Worm (Caenorhabditis elegans) whole organism, L1 larva: ENCODE measurements around the gene F02D8.1.

Experiments
- C16A3.4 ChIP-seq: fragments of 150-350 bp; optimal IDR thresholded peaks from 2 replicates; lab custom pipeline; 2014; ENCODE audit warnings: missing biosample characterization, missing genetic modification characterization
- C34B4.2 ChIP-seq: sonication (generic microtip); optimal IDR thresholded peaks from 2 replicates; lab custom pipeline; 2017; ENCODE audit warnings: mild to moderate bottlenecking, missing genetic modification characterization, missing compliant biosample characterization
- Y116A8C.19 ChIP-seq: sonication (generic microtip); optimal IDR thresholded peaks from 2 replicates; lab custom pipeline; 2016; ENCODE audit warnings: missing compliant biosample characterization, missing genetic modification characterization, borderline replicate concordance
- aha-1 ChIP-seq: fragments of 150-350 bp; optimal IDR thresholded peaks from 2 replicates; lab custom pipeline; 2014; ENCODE audit warnings: missing biosample characterization, missing genetic modification characterization
- alr-1 ChIP-seq: fragments of 200-800 bp; sonication (Bioruptor generic); optimal IDR thresholded peaks from 2 replicates; lab custom pipeline; 2018; ENCODE audit warnings: borderline replicate concordance, mild to moderate bottlenecking, missing genetic modification characterization, missing compliant biosample characterization
- ama-1 ChIP-seq: fragments of 150-350 bp; optimal IDR thresholded peaks from 2 replicates; lab custom pipeline; 2014
- blmp-1 ChIP-seq: fragments of 150-350 bp; optimal IDR thresholded peaks from 2 replicates; lab custom pipeline; 2014; ENCODE audit warnings: missing biosample characterization, missing genetic modification characterization
- ceh-63 ChIP-seq: fragments of 200-800 bp; sonication (Bioruptor generic); optimal IDR thresholded peaks from 2 replicates; lab custom pipeline; 2018; ENCODE audit warnings: mild to moderate bottlenecking, missing genetic modification characterization, missing compliant biosample characterization
- ceh-82 ChIP-seq, 3 experiments: fragments of 150-350 bp in 1 of 3; sonication (generic microtip) in 2 of 3; optimal IDR thresholded peaks; 2 replicates each; lab custom pipeline; 2014 to 2017; ENCODE audit warnings: missing biosample characterization in 3 of 3, missing genetic modification characterization in 3 of 3
- dpl-1 ChIP-seq, 3 experiments: fragments of 150-350 bp in 2 of 3; sonication (generic microtip) in 1 of 3; optimal IDR thresholded peaks; 2 replicates each; lab custom pipeline; 2014 to 2017; ENCODE audit warnings: missing biosample characterization in 3 of 3, missing genetic modification characterization in 3 of 3, missing genetic modification reagents in 3 of 3
- efl-1 ChIP-seq, 4 experiments: fragments of 150-350 bp; optimal IDR thresholded peaks in 3 of 4; peaks in 1 of 4; 1 replicate in 1 of 4; 2 replicates in 3 of 4; lab custom pipeline; 2014; ENCODE audit warnings: missing biosample characterization in 2 of 4, missing genetic modification characterization in 2 of 4, missing genetic modification reagents in 2 of 4
- efl-3 ChIP-seq: fragments of 200-800 bp; sonication (Bioruptor generic); optimal IDR thresholded peaks from 2 replicates; lab custom pipeline; 2018; ENCODE audit warnings: mild to moderate bottlenecking, missing genetic modification characterization, missing compliant biosample characterization
- egl-27 ChIP-seq, 2 experiments: fragments of 150-350 bp in 1 of 2; sonication (generic microtip); optimal IDR thresholded peaks; 3 replicates each; lab custom pipeline; 2017 to 2018; ENCODE audit warnings: missing biosample characterization in 2 of 2, missing genetic modification characterization in 2 of 2, missing genetic modification reagents in 2 of 2
- ets-5 ChIP-seq: fragments of 200-800 bp; sonication (Bioruptor generic); IDR thresholded peaks from 2 replicates; pipeline ENCODE4 v1.3.6; 2022; ENCODE audit warnings: missing genetic modification characterization, missing compliant biosample characterization
- fkh-8 ChIP-seq: sonication (generic microtip); optimal IDR thresholded peaks from 2 replicates; lab custom pipeline; 2016; ENCODE audit warnings: mild to moderate bottlenecking, missing genetic modification characterization, missing compliant biosample characterization
- grh-1 ChIP-seq: fragments of 200-800 bp; sonication (Bioruptor generic); IDR thresholded peaks from 2 replicates; pipeline ENCODE4 v1.3.6; 2022; ENCODE audit warnings: missing genetic modification reagents, missing genetic modification characterization, missing compliant biosample characterization
- hlh-17 ChIP-seq: fragments of 200-800 bp; sonication (Bioruptor generic); optimal IDR thresholded peaks from 2 replicates; lab custom pipeline; 2018; ENCODE audit warnings: missing genetic modification characterization, mild to moderate bottlenecking, missing compliant biosample characterization, moderate library complexity, borderline replicate concordance
- hlh-4 ChIP-seq: sonication (generic microtip); optimal IDR thresholded peaks from 2 replicates; lab custom pipeline; 2016; ENCODE audit warnings: mild to moderate bottlenecking, missing genetic modification characterization, missing compliant biosample characterization
- isw-1 ChIP-seq: fragments of 200-800 bp; sonication (Bioruptor generic); IDR thresholded peaks from 2 replicates; pipeline ENCODE4 v1.3.6; 2022; ENCODE audit warnings: missing genetic modification characterization, missing compliant biosample characterization
- jun-1 ChIP-seq: fragments of 150-350 bp; optimal IDR thresholded peaks from 2 replicates; lab custom pipeline; 2014; ENCODE audit warnings: missing biosample characterization, missing genetic modification reagents, missing genetic modification characterization
- lin-39 ChIP-seq: fragments of 150-350 bp; optimal IDR thresholded peaks from 2 replicates; lab custom pipeline; 2014; ENCODE audit warnings: missing biosample characterization, missing genetic modification reagents, missing genetic modification characterization
- nhr-11 ChIP-seq: fragments of 150-350 bp; optimal IDR thresholded peaks from 2 replicates; lab custom pipeline; 2014; ENCODE audit warnings: missing biosample characterization, missing genetic modification characterization
- nhr-12 ChIP-seq: sonication (generic microtip); optimal IDR thresholded peaks from 2 replicates; lab custom pipeline; 2017; ENCODE audit warnings: missing biosample characterization, missing genetic modification characterization
- nhr-47 ChIP-seq: sonication (generic microtip); optimal IDR thresholded peaks from 2 replicates; lab custom pipeline; 2016; ENCODE audit warnings: mild to moderate bottlenecking, missing genetic modification characterization, moderate library complexity, missing compliant biosample characterization
- nhr-77 ChIP-seq: fragments of 150-350 bp; optimal IDR thresholded peaks from 2 replicates; lab custom pipeline; 2014; ENCODE audit warnings: missing biosample characterization, missing genetic modification characterization
- nhr-90 ChIP-seq: sonication (generic microtip); optimal IDR thresholded peaks from 2 replicates; lab custom pipeline; 2016; ENCODE audit warnings: mild to moderate bottlenecking, missing genetic modification characterization, missing compliant biosample characterization; ENCODE audit not compliant: poor library complexity
- pag-3 ChIP-seq: sonication (generic microtip); optimal IDR thresholded peaks from 2 replicates; lab custom pipeline; 2017; ENCODE audit warnings: missing genetic modification characterization, mild to moderate bottlenecking, missing compliant biosample characterization, antibody characterized with exemption, borderline replicate concordance; ENCODE audit not compliant: insufficient read depth
- pqm-1 ChIP-seq: sonication (generic microtip); optimal IDR thresholded peaks from 3 replicates; lab custom pipeline; 2017; ENCODE audit warnings: missing biosample characterization, missing genetic modification characterization
- snu-23 ChIP-seq: sonication (generic microtip); optimal IDR thresholded peaks from 2 replicates; lab custom pipeline; 2016; ENCODE audit warnings: missing genetic modification characterization, missing compliant biosample characterization
- sptf-1 ChIP-seq: fragments of 150-350 bp; optimal IDR thresholded peaks from 2 replicates; lab custom pipeline; 2014; ENCODE audit warnings: missing biosample characterization, missing genetic modification characterization
- tbx-2 ChIP-seq: sonication (generic microtip); optimal IDR thresholded peaks from 2 replicates; lab custom pipeline; 2016; ENCODE audit warnings: missing genetic modification characterization, missing compliant biosample characterization
- tlp-1 ChIP-seq: fragments of 150-350 bp; optimal IDR thresholded peaks from 2 replicates; lab custom pipeline; 2014; ENCODE audit warnings: missing biosample characterization, missing genetic modification characterization
- unc-86 ChIP-seq: sonication (generic microtip); optimal IDR thresholded peaks from 2 replicates; lab custom pipeline; 2016; ENCODE audit warnings: missing genetic modification characterization, missing compliant biosample characterization
- vab-15 ChIP-seq: sonication (generic microtip); optimal IDR thresholded peaks from 2 replicates; lab custom pipeline; 2017; ENCODE audit warnings: missing genotype, mild to moderate bottlenecking, missing genetic modification characterization, missing compliant biosample characterization
- zip-4 ChIP-seq: fragments of 200-800 bp; sonication (Bioruptor generic); optimal IDR thresholded peaks from 2 replicates; lab custom pipeline; 2018; ENCODE audit warnings: mild to moderate bottlenecking, missing genetic modification characterization, moderate library complexity, missing compliant biosample characterization
- ztf-11 ChIP-seq, 2 experiments: sonication (generic microtip); optimal IDR thresholded peaks; 2 replicates each; lab custom pipeline; 2016 to 2017; ENCODE audit warnings: missing genetic modification characterization in 2 of 2, missing biosample characterization in 1 of 2, missing compliant biosample characterization in 1 of 2
- ztf-4 ChIP-seq: fragments of 150-350 bp; optimal IDR thresholded peaks from 2 replicates; lab custom pipeline; 2014; ENCODE audit warnings: missing biosample characterization, missing genetic modification characterization

F02D8.1 gene

DNA sequence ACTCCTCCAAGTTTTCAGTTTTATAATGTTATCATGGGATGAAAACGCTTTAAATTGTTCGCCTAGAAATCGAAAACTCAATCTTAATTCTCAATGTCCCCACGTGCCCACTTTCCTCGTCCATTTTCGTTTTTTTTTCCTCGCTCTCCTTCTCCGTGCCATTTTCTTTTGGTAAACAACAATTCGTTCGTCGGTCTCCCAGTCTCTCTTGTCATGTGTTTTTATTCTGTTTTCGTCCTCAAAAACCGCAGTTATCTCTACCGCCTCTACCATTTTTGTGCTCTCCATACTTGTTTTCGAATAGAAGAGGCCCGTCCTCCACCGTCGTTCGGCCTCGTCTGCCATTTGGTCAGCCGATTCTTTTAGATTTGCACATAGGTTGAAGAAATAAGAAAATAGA is 29.9 kb downstream of the F02D8.1 start (continued):
- no peak for TF ChIP-seq efl-3 (GFP tag; lab: Kevin White, UChicago)
- no peak for TF ChIP-seq ztf-4 (tag; lab: Kevin White, UChicago)
- TF ChIP-seq nhr-47: no peak
- TF ChIP-seq dpl-1 (GFP tag; optimal IDR thresholded peaks at IDR 0.05; lab: Kevin White, UChicago): peak; percentile 6 to 15 (median 6)
- TF ChIP-seq hlh-17: no peak
- TF ChIP-seq ama-1 (lab: Kevin White, UChicago): peak; percentile 36
- no peak for TF ChIP-seq alr-1 (tag; lab: Kevin White, UChicago)
- TF ChIP-seq grh-1 (GFP tag; lab: Robert Waterston, UW): no peak
- no peak for TF ChIP-seq nhr-12 (tag; lab: Kevin White, UChicago)

DNA sequence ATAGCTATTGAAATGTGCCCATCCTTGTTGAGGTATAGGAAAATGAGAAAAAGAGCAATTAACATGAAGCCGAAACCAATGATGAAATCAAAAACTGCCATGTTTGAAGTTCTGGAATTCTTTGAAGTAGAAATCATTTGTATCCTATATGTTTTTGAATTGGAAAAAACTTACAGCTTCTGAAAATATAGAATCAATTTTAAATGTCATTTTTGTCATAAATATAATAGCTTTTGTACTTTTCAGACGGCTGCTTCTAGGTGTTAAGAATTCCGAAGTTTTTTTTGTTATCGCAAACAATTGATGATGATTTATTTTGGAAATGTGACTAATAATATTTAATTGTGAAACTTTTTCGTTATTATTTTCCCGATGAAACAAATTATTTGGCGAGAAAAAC is 31.5 kb downstream of the F02D8.1 start, which contains the start of gene C30G7.4:
C30G7.4 (minus strand) TSS at position 101 of the 400 bp plus-strand sequence.
- no peak for TF ChIP-seq vab-15 (tag; lab: Kevin White, UChicago)
- no peak for TF ChIP-seq nhr-11 (tag; lab: Kevin White, UChicago)
- no peak for TF ChIP-seq nhr-77 (tag; lab: Kevin White, UChicago)
- no peak for TF ChIP-seq dpl-1 (GFP tag; optimal IDR thresholded peaks at IDR 0.05; lab: Kevin White, UChicago)
- no peak for TF ChIP-seq tlp-1 (tag; lab: Kevin White, UChicago)
- TF ChIP-seq tbx-2 (tag; lab: Kevin White, UChicago): no peak
- TF ChIP-seq pag-3: no peak
- no peak for TF ChIP-seq pqm-1 (tag; lab: Kevin White, UChicago)
- no peak for TF ChIP-seq sptf-1 (tag; lab: Kevin White, UChicago)
- no peak for TF ChIP-seq lin-39 (tag; lab: Kevin White, UChicago)
- TF ChIP-seq zip-4: no peak
- TF ChIP-seq blmp-1: no peak

DNA sequence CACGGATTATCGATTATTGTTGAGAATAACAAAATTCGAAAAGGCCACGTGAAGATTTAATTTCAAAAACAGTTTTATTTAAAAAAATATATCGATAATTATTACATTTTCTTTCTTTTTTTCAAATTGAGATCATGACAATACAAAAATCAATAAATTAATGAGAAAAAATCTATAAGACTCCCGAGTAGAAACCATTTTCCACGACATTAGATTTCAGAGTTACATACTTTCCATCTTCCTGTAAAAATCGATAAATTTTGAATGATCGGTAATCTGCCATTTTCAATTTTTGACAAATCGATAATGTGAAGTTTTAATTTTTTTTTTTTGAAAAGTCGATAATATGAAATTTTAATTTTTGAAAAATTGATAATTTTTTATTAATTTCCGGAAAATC is 32.8 kb downstream of the F02D8.1 start, which contains the start of gene C30G7.3:
C30G7.3 (minus strand) TSS at position 8 of the 400 bp plus-strand sequence.
- TF ChIP-seq ceh-63 (GFP tag; lab: Kevin White, UChicago) (no peak), snu-23 (no peak), ets-5 (GFP tag; lab: Robert Waterston, UW) (no peak), C16A3.4 (tag; lab: Kevin White, UChicago) (no peak), ceh-82 (tag; optimal IDR thresholded peaks at IDR 0.05; lab: Kevin White, UChicago) (no peak), nhr-90 (tag; lab: Kevin White, UChicago) (no peak), unc-86 (no peak), jun-1 (tag; lab: Kevin White, UChicago) (no peak), Y116A8C.19 (tag; lab: Kevin White, UChicago) (no peak), hlh-4 (tag; lab: Kevin White, UChicago) (no peak), fkh-8 (no peak)

DNA sequence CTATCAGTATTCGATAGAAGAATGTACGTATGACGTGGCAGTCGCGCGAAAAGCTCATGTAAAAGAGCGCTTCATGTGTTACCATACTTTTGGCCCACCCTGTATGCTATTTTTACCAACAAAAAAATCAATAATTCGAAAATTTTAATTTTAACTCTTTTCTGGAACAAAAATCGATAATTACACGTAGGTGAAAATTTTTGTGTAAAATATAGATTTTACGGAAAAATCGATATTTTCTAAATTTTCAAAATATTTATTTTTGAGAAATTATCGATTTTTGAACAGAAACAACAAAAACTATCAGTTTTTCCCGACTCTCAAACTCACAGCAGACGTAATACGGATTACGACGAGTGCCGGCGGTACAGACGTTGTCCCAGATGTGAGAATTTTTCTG is 33.4 kb downstream of the F02D8.1 start:
- TF ChIP-seq C16A3.4 (tag; lab: Kevin White, UChicago): no peak
- TF ChIP-seq pag-3: no peak

DNA sequence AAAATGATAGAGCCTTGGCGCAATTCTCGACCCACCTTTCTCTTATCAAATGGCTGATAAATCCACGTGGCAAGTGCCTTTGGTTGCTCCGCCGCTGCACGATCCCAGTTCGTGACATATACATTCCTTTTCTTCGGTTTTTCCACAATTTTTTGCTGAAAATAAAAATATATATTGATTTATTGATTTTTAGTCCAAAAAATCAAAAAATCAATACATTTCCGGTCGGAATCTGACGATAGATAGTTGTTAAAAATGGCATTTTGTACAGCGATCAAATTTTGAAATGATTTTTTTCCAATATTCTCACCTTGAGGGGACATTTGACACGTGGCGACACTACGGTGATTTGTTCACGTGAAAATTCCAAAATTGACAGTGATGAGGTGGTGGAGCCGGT is 34.7 kb downstream of the F02D8.1 start:
- TF ChIP-seq egl-27 (tag; optimal IDR thresholded peaks at IDR 0.05; lab: Kevin White, UChicago): no peak
- TF ChIP-seq aha-1: no peak
- no peak for TF ChIP-seq C34B4.2 (tag; lab: Kevin White, UChicago)
- TF ChIP-seq efl-1 (optimal IDR thresholded peaks at IDR 0.05; lab: Kevin White, UChicago): no peak
- peak in 1 of 2 experiments; percentile 7 for TF ChIP-seq efl-1 (GFP tag; optimal IDR thresholded peaks at IDR 0.05 in 1 of 2; lab: Kevin White, UChicago)
- TF ChIP-seq hlh-4 (tag; lab: Kevin White, UChicago): no peak
- TF ChIP-seq ztf-11 (tag; optimal IDR thresholded peaks at IDR 0.05; lab: Kevin White, UChicago): no peak
- TF ChIP-seq isw-1: no peak
